Worm (Caenorhabditis elegans) whole organism, early embryonic: Measurements from ENCODE around the gene exc-7.

Experiments used
- ama-1 ChIP-seq: fragments of 150-350 bp; optimal IDR thresholded peaks from 2 replicates; lab custom pipeline; 2014
- ceh-13 ChIP-seq: fragments of 200-800 bp; sonication (Bioruptor generic); optimal IDR thresholded peaks from 2 replicates; lab custom pipeline; 2018; ENCODE audit warnings: mild to moderate bottlenecking, missing genetic modification characterization, missing compliant biosample characterization
- flt-1 ChIP-seq: fragments of 200-800 bp; sonication (Bioruptor generic); IDR thresholded peaks from 2 replicates; pipeline ENCODE4 v1.3.6; 2022; ENCODE audit warnings: missing genetic modification characterization, missing compliant biosample characterization
- hmbx-1 ChIP-seq: sonication (generic microtip); optimal IDR thresholded peaks from 2 replicates; lab custom pipeline; 2016; ENCODE audit warnings: mild to moderate bottlenecking, missing genetic modification characterization, missing compliant biosample characterization
- hnd-1 ChIP-seq: sonication (generic microtip); optimal IDR thresholded peaks from 2 replicates; lab custom pipeline; 2016; ENCODE audit warnings: missing genetic modification characterization, missing compliant biosample characterization
- sea-1 ChIP-seq: fragments of 200-800 bp; sonication (Bioruptor generic); conservative IDR thresholded peaks from 2 replicates; pipeline ENCODE4 v1.3.6; 2022; ENCODE audit warnings: missing genetic modification characterization, missing compliant biosample characterization
- tbx-37 ChIP-seq: fragments of 200-800 bp; sonication (Bioruptor generic); conservative IDR thresholded peaks from 2 replicates; pipeline ENCODE4 v1.3.6; 2022; ENCODE audit warnings: missing genetic modification reagents, missing genetic modification characterization, missing compliant biosample characterization
- tra-4 ChIP-seq: sonication (generic microtip); optimal IDR thresholded peaks from 2 replicates; lab custom pipeline; 2017; ENCODE audit warnings: missing genetic modification characterization, missing compliant biosample characterization

DNA sequence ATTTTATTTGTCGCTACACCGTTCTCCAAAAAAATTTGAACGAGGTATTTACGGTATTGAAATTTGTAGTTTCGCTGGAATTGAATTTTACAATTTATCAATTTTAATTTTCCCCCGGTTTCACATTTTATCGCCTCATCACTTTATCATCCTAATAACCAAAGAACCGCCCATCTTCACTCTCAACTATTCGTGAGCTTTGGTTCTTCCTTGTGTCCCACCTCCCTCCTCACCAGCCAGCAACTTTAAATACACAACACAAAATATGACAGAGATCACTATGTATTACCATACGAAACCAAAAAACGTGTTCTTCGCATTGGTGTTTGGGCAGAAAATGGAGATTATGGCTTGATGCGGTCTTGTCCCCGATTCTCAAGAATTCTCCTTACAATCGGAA, 28.3 kb downstream of the exc-7 start:
- TF ChIP-seq tra-4 (tag; lab: Kevin White, UChicago) (no peak), ceh-13 (GFP tag; lab: Kevin White, UChicago) (no peak), ama-1 (lab: Kevin White, UChicago) (no peak), sea-1 (GFP tag; lab: Robert Waterston, UW) (no peak), tbx-37 (no peak), hmbx-1 (no peak), hnd-1 (tag; lab: Kevin White, UChicago) (no peak), flt-1 (GFP tag; lab: Robert Waterston, UW) (no peak)
